Worm (Caenorhabditis elegans) whole organism, L4 larva: ENCODE results near the gene gcy-23.

Experiments used
- D1046.2 ChIP-seq: fragments of 200-800 bp; sonication (Bioruptor generic); IDR thresholded peaks from 2 replicates; pipeline ENCODE4 v1.3.6; 2022; ENCODE audit warnings: missing genetic modification characterization, missing compliant biosample characterization
- F10B5.3 ChIP-seq: sonication (generic microtip); optimal IDR thresholded peaks from 2 replicates; lab custom pipeline; 2016; ENCODE audit warnings: mild to moderate bottlenecking, missing genetic modification characterization, missing compliant biosample characterization
- F37D6.2 ChIP-seq: sonication (generic microtip); optimal IDR thresholded peaks from 2 replicates; lab custom pipeline; 2016; ENCODE audit warnings: mild to moderate bottlenecking, missing genetic modification characterization, missing compliant biosample characterization
- F44E2.7 ChIP-seq: fragments of 200-800 bp; sonication (Bioruptor generic); IDR thresholded peaks from 2 replicates; pipeline ENCODE4 v2.1.2; 2022; ENCODE audit warnings: missing genetic modification characterization, missing compliant biosample characterization
- F49E8.2 ChIP-seq: sonication (generic microtip); optimal IDR thresholded peaks from 2 replicates; lab custom pipeline; 2016; ENCODE audit warnings: missing compliant biosample characterization, mild to moderate bottlenecking, missing genetic modification characterization, borderline replicate concordance
- T20F7.1 ChIP-seq: fragments of 200-800 bp; sonication (Bioruptor generic); optimal IDR thresholded peaks from 2 replicates; lab custom pipeline; 2018; ENCODE audit warnings: mild to moderate bottlenecking, missing genetic modification characterization, missing compliant biosample characterization
- T26A8.4 ChIP-seq: fragments of 200-800 bp; sonication (Bioruptor generic); IDR thresholded peaks from 2 replicates; pipeline ENCODE4 v1.3.6; 2022; ENCODE audit warnings: missing genetic modification characterization, missing compliant biosample characterization
- Y105C5A.15 ChIP-seq: fragments of 200-800 bp; sonication (Bioruptor generic); IDR thresholded peaks from 2 replicates; pipeline ENCODE4 v1.3.6; 2022; ENCODE audit warnings: missing genetic modification characterization, missing compliant biosample characterization
- Y5F2A.4 ChIP-seq: fragments of 200-800 bp; sonication (Bioruptor generic); optimal IDR thresholded peaks from 2 replicates; lab custom pipeline; 2018; ENCODE audit warnings: mild to moderate bottlenecking, missing genetic modification characterization, missing compliant biosample characterization
- aha-1 ChIP-seq: fragments of 150-350 bp; peaks from one replicate; lab custom pipeline; 2014; ENCODE audit warnings: missing biosample characterization, missing genetic modification characterization
- ama-1 ChIP-seq: fragments of 150-350 bp; optimal IDR thresholded peaks from 2 replicates; lab custom pipeline; 2014; ENCODE audit warnings: inconsistent platforms, mixed read lengths
- arid-1 ChIP-seq: fragments of 200-800 bp; sonication (Bioruptor generic); conservative IDR thresholded peaks from 2 replicates; pipeline ENCODE4 v1.3.6; 2022; ENCODE audit warnings: missing genetic modification reagents, missing genetic modification characterization, missing compliant biosample characterization
- ceh-32 ChIP-seq: sonication (generic microtip); optimal IDR thresholded peaks from 2 replicates; lab custom pipeline; 2016; ENCODE audit warnings: mild to moderate bottlenecking, missing genetic modification characterization, missing compliant biosample characterization; ENCODE audit not compliant: poor library complexity
- ces-1 ChIP-seq: fragments of 150-350 bp; sonication (generic microtip); optimal IDR thresholded peaks from 4 replicates; lab custom pipeline; 2014; ENCODE audit warnings: missing biosample characterization, missing genetic modification reagents, missing genetic modification characterization
- cey-2 ChIP-seq: sonication (generic microtip); optimal IDR thresholded peaks from 3 replicates; lab custom pipeline; 2017; ENCODE audit warnings: missing genetic modification characterization, mild to moderate bottlenecking, missing compliant biosample characterization, antibody characterized with exemption, borderline replicate concordance; ENCODE audit not compliant: insufficient read depth
- ctbp-1 ChIP-seq: fragments of 200-800 bp; sonication (Bioruptor generic); IDR thresholded peaks from 2 replicates; pipeline ENCODE4 v1.3.6; 2022; ENCODE audit warnings: missing genetic modification reagents, missing genetic modification characterization, missing compliant biosample characterization
- dmd-6 ChIP-seq: fragments of 200-800 bp; sonication (Bioruptor generic); IDR thresholded peaks from 2 replicates; pipeline ENCODE4 v1.3.6; 2022; ENCODE audit warnings: missing genetic modification reagents, missing genetic modification characterization, missing compliant biosample characterization
- dmd-8 ChIP-seq: fragments of 200-800 bp; sonication (Bioruptor generic); IDR thresholded peaks from 2 replicates; pipeline ENCODE4 v1.3.6; 2022; ENCODE audit warnings: missing genetic modification characterization, missing compliant biosample characterization
- dpl-1 ChIP-seq: fragments of 150-350 bp; optimal IDR thresholded peaks from 2 replicates; lab custom pipeline; 2014; ENCODE audit warnings: missing biosample characterization, missing genetic modification reagents, missing genetic modification characterization
- dve-1 ChIP-seq: sonication (generic microtip); optimal IDR thresholded peaks from 2 replicates; lab custom pipeline; 2017; ENCODE audit warnings: antibody characterized with exemption, mild to moderate bottlenecking, missing genetic modification characterization, missing compliant biosample characterization; ENCODE audit not compliant: insufficient read depth
- egl-27 ChIP-seq: sonication (generic microtip); optimal IDR thresholded peaks from 3 replicates; lab custom pipeline; 2017; ENCODE audit warnings: missing biosample characterization, missing genetic modification reagents, missing genetic modification characterization
- fos-1 ChIP-seq: fragments of 150-350 bp; optimal IDR thresholded peaks from 2 replicates; lab custom pipeline; 2014; ENCODE audit warnings: missing biosample characterization, missing genetic modification characterization
- hif-1 ChIP-seq, 2 experiments: sonication (generic microtip); optimal IDR thresholded peaks; 2 replicates each; lab custom pipeline; 2016 to 2017; ENCODE audit warnings: missing compliant biosample characterization in 2 of 2, missing genetic modification characterization in 2 of 2, missing genetic modification reagents in 2 of 2, missing genotype in 2 of 2, mild to moderate bottlenecking in 1 of 2
- hlh-11 ChIP-seq: fragments of 200-800 bp; sonication (Bioruptor generic); optimal IDR thresholded peaks from 2 replicates; lab custom pipeline; 2018; ENCODE audit warnings: mild to moderate bottlenecking, missing genetic modification characterization, missing compliant biosample characterization
- hlh-30 ChIP-seq: sonication (generic microtip); optimal IDR thresholded peaks from 2 replicates; lab custom pipeline; 2017; ENCODE audit warnings: antibody characterized with exemption, mild to moderate bottlenecking, missing genetic modification characterization, missing compliant biosample characterization; ENCODE audit not compliant: insufficient read depth
- hmg-1.1 ChIP-seq: fragments of 200-800 bp; sonication (Bioruptor generic); IDR thresholded peaks from 2 replicates; pipeline ENCODE4 v1.3.6; 2022; ENCODE audit warnings: missing genetic modification reagents, missing genetic modification characterization, missing compliant biosample characterization
- lim-7 ChIP-seq: fragments of 200-800 bp; sonication (Bioruptor generic); IDR thresholded peaks from 2 replicates; pipeline ENCODE4 v1.3.6; 2022; ENCODE audit warnings: missing genetic modification characterization, missing compliant biosample characterization
- lin-38 ChIP-seq: fragments of 200-800 bp; sonication (Bioruptor generic); IDR thresholded peaks from 2 replicates; pipeline ENCODE4 v1.3.6; 2022; ENCODE audit warnings: missing genetic modification reagents, missing genetic modification characterization, missing compliant biosample characterization
- lsy-2 ChIP-seq, 2 experiments: fragments of 150-350 bp in 1 of 2; sonication (generic microtip) in 1 of 2; optimal IDR thresholded peaks; 2 replicates each; lab custom pipeline; 2014 to 2017; ENCODE audit warnings: missing biosample characterization in 2 of 2, missing genetic modification characterization in 2 of 2
- madf-5 ChIP-seq, 2 experiments: fragments of 200-800 bp; sonication (Bioruptor generic); IDR thresholded peaks; 2 replicates each; pipeline ENCODE4 v1.3.6; 2022; ENCODE audit warnings: missing compliant biosample characterization in 2 of 2, missing genetic modification characterization in 2 of 2
- madf-9 ChIP-seq: fragments of 200-800 bp; sonication (Bioruptor generic); conservative IDR thresholded peaks from 2 replicates; pipeline ENCODE4 v1.3.6; 2022; ENCODE audit warnings: missing genetic modification reagents, missing genetic modification characterization, missing compliant biosample characterization
- mes-2 ChIP-seq: sonication (generic microtip); optimal IDR thresholded peaks from 2 replicates; lab custom pipeline; 2016; ENCODE audit warnings: missing genotype, mild to moderate bottlenecking, missing genetic modification characterization, missing compliant biosample characterization; ENCODE audit not compliant: poor library complexity, severe bottlenecking
- mxl-2 ChIP-seq: fragments of 200-800 bp; sonication (Bioruptor generic); conservative IDR thresholded peaks from 2 replicates; pipeline ENCODE4 v1.3.6; 2022; ENCODE audit warnings: missing genetic modification reagents, missing genetic modification characterization, missing compliant biosample characterization
- nhr-11 ChIP-seq: fragments of 150-350 bp; optimal IDR thresholded peaks from 2 replicates; lab custom pipeline; 2014; ENCODE audit warnings: missing biosample characterization, missing genetic modification characterization
- nhr-237 ChIP-seq: sonication (generic microtip); optimal IDR thresholded peaks from 2 replicates; lab custom pipeline; 2017; ENCODE audit warnings: missing biosample characterization, missing genetic modification characterization
- nhr-25 ChIP-seq: sonication (generic microtip); optimal IDR thresholded peaks from 2 replicates; lab custom pipeline; 2017; ENCODE audit warnings: missing genetic modification characterization, mild to moderate bottlenecking, missing compliant biosample characterization, antibody characterized with exemption, moderate library complexity, borderline replicate concordance; ENCODE audit not compliant: insufficient read depth
- nhr-28 ChIP-seq: fragments of 150-350 bp; optimal IDR thresholded peaks from 2 replicates; lab custom pipeline; 2014; ENCODE audit warnings: missing biosample characterization, missing genetic modification characterization
- nhr-41 ChIP-seq: fragments of 200-800 bp; sonication (Bioruptor generic); IDR thresholded peaks from 2 replicates; pipeline ENCODE4 v1.3.6; 2022; ENCODE audit warnings: missing genetic modification reagents, missing genetic modification characterization, missing compliant biosample characterization
- nhr-48 ChIP-seq: sonication (generic microtip); optimal IDR thresholded peaks from 2 replicates; lab custom pipeline; 2016; ENCODE audit warnings: mild to moderate bottlenecking, missing genetic modification characterization, missing compliant biosample characterization
- rbr-2 ChIP-seq: sonication (generic microtip); optimal IDR thresholded peaks from 2 replicates; lab custom pipeline; 2016; ENCODE audit warnings: missing genotype, missing genetic modification characterization, missing compliant biosample characterization
- sdz-12 ChIP-seq: fragments of 200-800 bp; sonication (Bioruptor generic); optimal IDR thresholded peaks from 2 replicates; lab custom pipeline; 2018; ENCODE audit warnings: mild to moderate bottlenecking, missing genetic modification characterization, missing compliant biosample characterization
- spr-1 ChIP-seq: sonication (generic microtip); optimal IDR thresholded peaks from 2 replicates; lab custom pipeline; 2016; ENCODE audit warnings: mild to moderate bottlenecking, missing genetic modification characterization, missing compliant biosample characterization
- tra-1 ChIP-seq: fragments of 200-800 bp; sonication (Bioruptor generic); IDR thresholded peaks from 2 replicates; pipeline ENCODE4 v1.3.6; 2022; ENCODE audit warnings: missing genetic modification reagents, missing genetic modification characterization, missing compliant biosample characterization
- zag-1 ChIP-seq: fragments of 150-350 bp; optimal IDR thresholded peaks from 2 replicates; lab custom pipeline; 2014; ENCODE audit warnings: missing biosample characterization, missing genetic modification characterization
- zip-11 ChIP-seq: fragments of 200-800 bp; sonication (Bioruptor generic); IDR thresholded peaks from 2 replicates; pipeline ENCODE4 v1.3.6; 2022; ENCODE audit warnings: missing genetic modification characterization, missing compliant biosample characterization
- ztf-11 ChIP-seq: fragments of 150-350 bp; optimal IDR thresholded peaks from 2 replicates; lab custom pipeline; 2014; ENCODE audit warnings: missing biosample characterization, missing genetic modification characterization
- ztf-7 ChIP-seq: fragments of 150-350 bp; optimal IDR thresholded peaks from 2 replicates; lab custom pipeline; 2014; ENCODE audit warnings: missing biosample characterization, missing genetic modification characterization

The gcy-23 gene

ce11 chrIV:3311243-3311642 is 22.1 kb upstream of the gcy-23 start, which contains the start of gene zip-11 (continued):
- TF ChIP-seq mes-2 (tag; lab: Kevin White, UChicago), result peak; percentile 64
- 0 out of 2 replicates have a peak, but pooled peaks have one; percentile 8 for TF ChIP-seq tra-1 (GFP tag; lab: Robert Waterston, UW)
- peak; percentile 82 for TF ChIP-seq hmg-1.1 (GFP tag; lab: Robert Waterston, UW)
- TF ChIP-seq rbr-2 (tag; lab: Kevin White, UChicago), result peak; percentile 71
- TF ChIP-seq dve-1, result peak; percentile 33
- TF ChIP-seq spr-1 (tag; lab: Kevin White, UChicago), result peak; percentile 97
- TF ChIP-seq ama-1 (lab: Kevin White, UChicago), result no peak
- TF ChIP-seq zag-1, result no peak
- no peak for TF ChIP-seq T20F7.1 (GFP tag; lab: Kevin White, UChicago)
- no peak for TF ChIP-seq egl-27 (tag; lab: Kevin White, UChicago)
- TF ChIP-seq ces-1 (GFP tag; lab: Kevin White, UChicago), result no peak
- TF ChIP-seq nhr-28, result peak; percentile 50
- TF ChIP-seq hif-1 (tag; optimal IDR thresholded peaks at IDR 0.05; lab: Kevin White, UChicago), result peak in 1 of 2 experiments; percentile 55
- TF ChIP-seq T26A8.4 (GFP tag; lab: Robert Waterston, UW), result peak; percentile 40; the same call in 1 of the 2 replicates
- peak; percentile 44 for TF ChIP-seq dpl-1
- TF ChIP-seq ztf-7, result no peak
- peak; percentile 82 for TF ChIP-seq hlh-11 (tag; lab: Kevin White, UChicago)
- peak; percentile 56; the same call in 1 of the 2 replicates for TF ChIP-seq ctbp-1 (GFP tag; lab: Robert Waterston, UW)
- no peak for TF ChIP-seq dmd-8
- TF ChIP-seq ceh-32 (tag; lab: Kevin White, UChicago), result no peak
- TF ChIP-seq F37D6.2 (tag; lab: Kevin White, UChicago), result peak; percentile 21
- peak; percentile 62 for TF ChIP-seq nhr-48
- TF ChIP-seq lsy-2 (tag; optimal IDR thresholded peaks at IDR 0.05; lab: Kevin White, UChicago), result peak in 1 of 2 experiments; percentile 77
- TF ChIP-seq D1046.2 (GFP tag; lab: Robert Waterston, UW), result 0 out of 2 replicates have a peak, but pooled peaks have one; percentile 62
- TF ChIP-seq mxl-2 (GFP tag; lab: Robert Waterston, UW), result no peak
- TF ChIP-seq madf-9, result 0 out of 2 replicates have a peak, but pooled peaks have one; percentile 28
- TF ChIP-seq F44E2.7 (GFP tag; lab: Robert Waterston, UW), result 0 out of 2 replicates have a peak, but pooled peaks have one; percentile 10
- TF ChIP-seq Y105C5A.15, result no peak
- TF ChIP-seq arid-1 (GFP tag; lab: Robert Waterston, UW), result peak; percentile 54; the same call in 1 of the 2 replicates
- no peak for TF ChIP-seq cey-2 (tag; lab: Kevin White, UChicago)
- TF ChIP-seq Y5F2A.4, result no peak
- peak; percentile 38 for TF ChIP-seq nhr-11 (tag; lab: Kevin White, UChicago)
- peak; percentile 31; the same call in 1 of the 2 replicates for TF ChIP-seq dmd-6
- peak; percentile 76 for TF ChIP-seq lin-38

ce11 chrIV:3310662-3311219 is 21.6 kb upstream of the gcy-23 start:
- TF ChIP-seq nhr-28 (no peak), madf-5 (GFP tag; IDR thresholded peaks at IDR 0.05; lab: Robert Waterston, UW) (no peak), nhr-41 (GFP tag; lab: Robert Waterston, UW) (no peak), nhr-237 (tag; lab: Kevin White, UChicago) (no peak), rbr-2 (tag; lab: Kevin White, UChicago) (no peak), nhr-25 (tag; lab: Kevin White, UChicago) (no peak), ama-1 (lab: Kevin White, UChicago) (no peak), dmd-6 (peak; percentile 74), fos-1 (tag; lab: Kevin White, UChicago) (no peak), F37D6.2 (tag; lab: Kevin White, UChicago) (no peak), zip-11 (GFP tag; lab: Robert Waterston, UW) (no peak), F49E8.2 (no peak), ztf-11 (tag; lab: Kevin White, UChicago) (no peak), T20F7.1 (GFP tag; lab: Kevin White, UChicago) (no peak), sdz-12 (GFP tag; lab: Kevin White, UChicago) (no peak), hlh-30 (no peak), mes-2 (tag; lab: Kevin White, UChicago) (peak; percentile 8), lim-7 (GFP tag; lab: Robert Waterston, UW) (no peak), nhr-48 (peak; percentile 55), aha-1 (tag; lab: Kevin White, UChicago) (peak; percentile 84), ztf-7 (no peak), zag-1 (no peak), Y5F2A.4 (no peak), F10B5.3 (tag; lab: Kevin White, UChicago) (no peak), T26A8.4 (GFP tag; lab: Robert Waterston, UW) (no peak)
